Worm (Caenorhabditis elegans) whole organism, L4/young adult: ENCODE measurements around the gene ugt-17.

Source experiments
- W03F9.2 ChIP-seq: fragments of 150-350 bp; optimal IDR thresholded peaks from 2 replicates; lab custom pipeline; 2014; ENCODE audit warnings: missing biosample characterization, missing genetic modification characterization
- dao-5 ChIP-seq: sonication (generic microtip); optimal IDR thresholded peaks from 2 replicates; lab custom pipeline; 2016; ENCODE audit warnings: missing genotype, missing genetic modification characterization, moderate library complexity, missing compliant biosample characterization
- him-1 ChIP-seq: sonication (generic microtip); optimal IDR thresholded peaks from 2 replicates; lab custom pipeline; 2016; ENCODE audit warnings: missing genotype, missing genetic modification reagents, missing genetic modification characterization, missing compliant biosample characterization

ce11 chrV:10094374-10094773 is 10.4 kb downstream of the ugt-17 start, which contains the start of gene srd-49:
- TF ChIP-seq dao-5 (no peak), him-1 (tag; lab: Kevin White, UChicago) (no peak), W03F9.2 (tag; lab: Kevin White, UChicago) (no peak)
